Worm (Caenorhabditis elegans) whole organism, L1 larva: ENCODE results near the gene zip-9.

Experiments used
- aly-2 ChIP-seq: fragments of 150-350 bp; optimal IDR thresholded peaks from 2 replicates; lab custom pipeline; 2014; ENCODE audit warnings: missing biosample characterization, missing genetic modification characterization
- ama-1 ChIP-seq: fragments of 150-350 bp; optimal IDR thresholded peaks from 2 replicates; lab custom pipeline; 2014
- dpl-1 ChIP-seq, 3 experiments: fragments of 150-350 bp in 2 of 3; sonication (generic microtip) in 1 of 3; optimal IDR thresholded peaks; 2 replicates each; lab custom pipeline; 2014 to 2017; ENCODE audit warnings: missing biosample characterization in 3 of 3, missing genetic modification characterization in 3 of 3, missing genetic modification reagents in 3 of 3
- nhr-237 ChIP-seq: fragments of 150-350 bp; optimal IDR thresholded peaks from 2 replicates; lab custom pipeline; 2014; ENCODE audit warnings: missing biosample characterization, missing genetic modification characterization
- unc-30 ChIP-seq: sonication (generic microtip); optimal IDR thresholded peaks from 2 replicates; lab custom pipeline; 2017; ENCODE audit warnings: missing biosample characterization, missing genetic modification characterization
- unc-62 ChIP-seq: fragments of 150-350 bp; optimal IDR thresholded peaks from 2 replicates; lab custom pipeline; 2014; ENCODE audit warnings: missing biosample characterization, missing genetic modification reagents, missing genetic modification characterization
- vab-15 ChIP-seq: sonication (generic microtip); optimal IDR thresholded peaks from 2 replicates; lab custom pipeline; 2017; ENCODE audit warnings: missing genotype, mild to moderate bottlenecking, missing genetic modification characterization, missing compliant biosample characterization
- ztf-4 ChIP-seq: fragments of 150-350 bp; optimal IDR thresholded peaks from 2 replicates; lab custom pipeline; 2014; ENCODE audit warnings: missing biosample characterization, missing genetic modification characterization

DNA sequence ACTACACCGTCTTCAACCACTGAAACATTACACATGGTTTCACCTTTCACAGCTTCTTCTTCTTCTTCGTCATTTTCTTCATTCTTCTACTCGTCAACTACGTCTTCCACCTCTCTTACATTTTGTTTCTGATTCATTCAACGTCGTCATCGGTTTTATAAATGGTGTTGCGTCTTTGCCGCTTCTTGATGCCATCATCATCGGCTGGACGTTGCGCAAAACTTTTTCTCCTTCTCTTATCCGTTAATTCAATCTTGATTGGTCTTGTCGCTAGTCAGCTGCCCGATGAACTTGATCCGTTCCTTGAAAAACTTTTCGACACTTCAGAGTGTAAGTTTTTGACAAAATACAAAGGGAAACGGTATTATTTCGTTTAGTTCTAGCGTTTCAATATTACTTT is 43.6 kb upstream of the zip-9 start:
- TF ChIP-seq aly-2 (tag; lab: Kevin White, UChicago) (no peak), dpl-1 (GFP tag; optimal IDR thresholded peaks at IDR 0.05; lab: Kevin White, UChicago) (no peak), unc-30 (tag; lab: Kevin White, UChicago) (no peak), unc-62 (GFP tag; lab: Kevin White, UChicago) (no peak), ama-1 (lab: Kevin White, UChicago) (no peak), ztf-4 (no peak), vab-15 (tag; lab: Kevin White, UChicago) (no peak), nhr-237 (tag; lab: Kevin White, UChicago) (no peak)
